Worm (Caenorhabditis elegans) whole organism, L4 larva: ENCODE measurements around the gene F41F3.3.

Source experiments
- nhr-237 ChIP-seq: sonication (generic microtip); optimal IDR thresholded peaks from 2 replicates; lab custom pipeline; 2017; ENCODE audit warnings: missing biosample characterization, missing genetic modification characterization
- nhr-25 ChIP-seq: sonication (generic microtip); optimal IDR thresholded peaks from 2 replicates; lab custom pipeline; 2017; ENCODE audit warnings: missing genetic modification characterization, mild to moderate bottlenecking, missing compliant biosample characterization, antibody characterized with exemption, moderate library complexity, borderline replicate concordance; ENCODE audit not compliant: insufficient read depth

DNA sequence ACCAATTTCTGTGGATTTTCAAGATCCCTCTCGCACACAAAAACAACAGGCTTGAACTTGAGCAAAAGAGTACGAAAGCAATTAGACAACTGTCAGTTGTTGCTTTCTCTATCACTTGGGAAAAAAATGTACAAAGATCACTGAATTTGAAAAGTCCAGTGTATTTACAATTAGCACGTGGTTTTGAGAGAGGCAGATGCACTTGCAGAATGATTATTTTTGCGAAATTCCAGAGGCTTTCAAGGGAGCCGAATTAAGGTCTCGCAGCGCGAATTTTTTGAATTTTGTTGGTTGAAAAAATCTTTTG lies 45.2 kb upstream of the F41F3.3 start:
- TF ChIP-seq nhr-25 (tag; lab: Kevin White, UChicago) (no peak), nhr-237 (tag; lab: Kevin White, UChicago) (no peak)
